Fruit fly (Drosophila melanogaster) whole organism, prepupa: Measurements from ENCODE around the gene CG5390.

Source experiments
- Blimp-1 ChIP-seq: fragments of 200-800 bp; sonication (Bioruptor generic); optimal IDR thresholded peaks from 3 replicates; lab custom pipeline; 2017; ENCODE audit warnings: missing biosample characterization, missing genetic modification characterization, mild to moderate bottlenecking, moderate library complexity, missing genetic modification reagents
- CG11902 ChIP-seq: fragments of 200-800 bp; sonication (Bioruptor generic); optimal IDR thresholded peaks from 3 replicates; lab custom pipeline; 2016; ENCODE audit warnings: missing biosample characterization, missing genetic modification characterization
- CG15336 ChIP-seq: fragments of 200-800 bp; sonication (Bioruptor generic); IDR thresholded peaks from 2 replicates; pipeline ENCODE4 v1.3.6; 2022; ENCODE audit warnings: missing biosample characterization, missing genetic modification characterization
- CG6163 ChIP-seq: fragments of 200-800 bp; sonication (Bioruptor generic); IDR thresholded peaks from 3 replicates; pipeline ENCODE4 v1.3.6; 2022; ENCODE audit warnings: missing biosample characterization, missing genetic modification characterization
- CG6854 ChIP-seq: fragments of 200-800 bp; sonication (Bioruptor generic); optimal IDR thresholded peaks from 2 replicates; lab custom pipeline; 2017; ENCODE audit warnings: missing biosample characterization, mild to moderate bottlenecking, missing genetic modification characterization
- CG9139 ChIP-seq: fragments of 200-800 bp; sonication (Bioruptor generic); optimal IDR thresholded peaks from 3 replicates; lab custom pipeline; 2017; ENCODE audit warnings: missing biosample characterization, mild to moderate bottlenecking, missing genetic modification characterization
- Ets96B ChIP-seq: fragments of 200-800 bp; optimal IDR thresholded peaks from 2 replicates; lab custom pipeline; 2019; ENCODE audit warnings: missing biosample characterization, mild to moderate bottlenecking, missing genetic modification characterization, moderate library complexity
- Smox ChIP-seq: fragments of 200-800 bp; sonication (Bioruptor generic); optimal IDR thresholded peaks from 3 replicates; lab custom pipeline; 2016; ENCODE audit warnings: missing biosample characterization, missing genetic modification characterization
- Sox15 ChIP-seq: fragments of 200-800 bp; sonication (Bioruptor generic); optimal IDR thresholded peaks from 3 replicates; lab custom pipeline; 2016; ENCODE audit warnings: missing biosample characterization, missing genetic modification characterization
- cyc ChIP-seq: fragments of 200-800 bp; sonication (Bioruptor generic); optimal IDR thresholded peaks from 3 replicates; lab custom pipeline; 2016; ENCODE audit warnings: missing biosample characterization, missing genetic modification characterization
- dsx ChIP-seq: fragments of 200-800 bp; optimal IDR thresholded peaks from 3 replicates; lab custom pipeline; 2019; ENCODE audit warnings: missing biosample characterization, mild to moderate bottlenecking, missing genetic modification characterization, moderate library complexity; ENCODE audit not compliant: poor library complexity, severe bottlenecking
- fd59A ChIP-seq: fragments of 200-800 bp; sonication (Bioruptor generic); optimal IDR thresholded peaks from 2 replicates; lab custom pipeline; 2017; ENCODE audit warnings: missing biosample characterization, mild to moderate bottlenecking, missing genetic modification characterization, missing genetic modification reagents
- fd85E ChIP-seq: fragments of 200-800 bp; sonication (Bioruptor generic); optimal IDR thresholded peaks from 3 replicates; lab custom pipeline; 2016; ENCODE audit warnings: missing biosample characterization, missing genetic modification characterization
- ss ChIP-seq, 2 experiments: fragments of 200-800 bp; sonication (Bioruptor generic); optimal IDR thresholded peaks; 2 replicates in 1 of 2; 3 replicates in 1 of 2; lab custom pipeline; 2017 to 2018; ENCODE audit warnings: mild to moderate bottlenecking in 2 of 2, missing biosample characterization in 2 of 2, missing genetic modification characterization in 2 of 2, moderate library complexity in 1 of 2

DNA sequence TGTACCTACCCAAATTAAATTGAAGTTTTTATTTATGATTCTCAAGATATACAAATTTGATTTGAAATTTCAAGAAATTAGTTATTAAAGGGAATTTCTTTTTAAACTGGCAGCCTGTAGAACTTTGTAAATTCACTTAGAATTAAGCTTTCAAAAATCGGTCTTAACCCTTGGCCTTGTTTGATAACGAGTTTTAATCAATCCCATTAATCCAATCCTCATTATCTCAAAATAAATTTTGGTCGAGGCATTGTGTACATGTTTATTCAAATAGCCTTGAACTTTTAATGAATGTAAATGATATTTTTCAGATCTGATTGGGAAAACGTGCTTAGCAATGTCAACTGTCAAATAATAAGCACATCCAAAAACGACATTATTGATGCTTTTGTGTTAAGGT lies 33.4 kb upstream of the CG5390 start:
- TF ChIP-seq CG6163 (GFP tag; lab: Robert Waterston, UW) (no peak), Ets96B (tag; lab: Kevin White, UChicago) (no peak), fd85E (GFP tag; lab: Kevin White, UChicago) (no peak), CG15336 (no peak), Blimp-1 (GFP tag; lab: Kevin White, UChicago) (no peak), CG9139 (GFP tag; lab: Kevin White, UChicago) (no peak), fd59A (GFP tag; lab: Kevin White, UChicago) (no peak), cyc (no peak), Sox15 (GFP tag; lab: Kevin White, UChicago) (no peak), CG11902 (no peak), CG6854 (no peak), ss (GFP tag; optimal IDR thresholded peaks at IDR 0.05; lab: Kevin White, UChicago) (no peak), dsx (GFP tag; lab: Kevin White, UChicago) (no peak), Smox (GFP tag; lab: Kevin White, UChicago) (no peak)
